Worm (Caenorhabditis elegans): Measurements from ENCODE around the gene F59A6.10.

ce11 chrII:5018578-5018977 lies 14.8 kb downstream of the F59A6.10 start:
- TF ChIP-seq ama-1 (optimal IDR thresholded peaks at IDR 0.05) (no peak), tbx-11 (GFP tag; IDR thresholded peaks at IDR 0.05) (no peak), flt-1 (GFP tag; IDR thresholded peaks at IDR 0.05) (no peak), ceh-36 (tag; optimal IDR thresholded peaks at IDR 0.05) (no peak)

Data from whole organism, early embryonic.